Worm (Caenorhabditis elegans) whole organism, L2 larva: ENCODE data around the gene K09D9.14.

Experiments
- R02D3.7 ChIP-seq: fragments of 150-350 bp; optimal IDR thresholded peaks from 2 replicates; lab custom pipeline; 2014; ENCODE audit warnings: missing biosample characterization, missing genetic modification characterization
- ZK546.5 ChIP-seq: sonication (generic microtip); optimal IDR thresholded peaks from 2 replicates; lab custom pipeline; 2017; ENCODE audit warnings: missing biosample characterization, missing genetic modification characterization
- aly-2 ChIP-seq: fragments of 150-350 bp; optimal IDR thresholded peaks from 2 replicates; lab custom pipeline; 2014; ENCODE audit warnings: missing biosample characterization, missing genetic modification characterization
- ama-1 ChIP-seq: fragments of 150-350 bp; optimal IDR thresholded peaks from 2 replicates; lab custom pipeline; 2018; ENCODE audit warnings: inconsistent platforms
- elt-3 ChIP-seq: sonication (generic microtip); optimal IDR thresholded peaks from 2 replicates; lab custom pipeline; 2017; ENCODE audit warnings: missing biosample characterization, missing genetic modification characterization
- peb-1 ChIP-seq: fragments of 150-350 bp; optimal IDR thresholded peaks from 2 replicates; lab custom pipeline; 2014; ENCODE audit warnings: missing biosample characterization, missing genetic modification characterization
- snpc-4 ChIP-seq: fragments of 150-350 bp; optimal IDR thresholded peaks from 2 replicates; lab custom pipeline; 2014; ENCODE audit warnings: missing biosample characterization, missing genetic modification characterization
- unc-62 ChIP-seq: fragments of 150-350 bp; optimal IDR thresholded peaks from 2 replicates; lab custom pipeline; 2014; ENCODE audit warnings: missing biosample characterization, missing genetic modification reagents, missing genetic modification characterization
- ztf-11 ChIP-seq: sonication (generic microtip); optimal IDR thresholded peaks from 2 replicates; lab custom pipeline; 2017; ENCODE audit warnings: missing biosample characterization, missing genetic modification characterization

ce11 chrV:4034303-4034702 is 12.6 kb upstream of the K09D9.14 start, which contains the start of gene C49G7.7:
- TF ChIP-seq ama-1 (lab: Kevin White, UChicago) (no peak), aly-2 (tag; lab: Kevin White, UChicago) (no peak), unc-62 (GFP tag; lab: Kevin White, UChicago) (no peak), snpc-4 (tag; lab: Kevin White, UChicago) (no peak), peb-1 (no peak), R02D3.7 (tag; lab: Kevin White, UChicago) (no peak), ZK546.5 (tag; lab: Kevin White, UChicago) (no peak), elt-3 (no peak), ztf-11 (tag; lab: Kevin White, UChicago) (no peak)
